Worm (Caenorhabditis elegans) whole organism, early embryonic: ENCODE data around the gene ZK1307.9.

Source experiments
- B0310.2 ChIP-seq: sonication (generic microtip); optimal IDR thresholded peaks from 2 replicates; lab custom pipeline; 2016; ENCODE audit warnings: mild to moderate bottlenecking, missing genetic modification characterization, missing compliant biosample characterization
- ama-1 ChIP-seq: fragments of 150-350 bp; optimal IDR thresholded peaks from 2 replicates; lab custom pipeline; 2014
- ets-7 ChIP-seq: sonication (generic microtip); optimal IDR thresholded peaks from 2 replicates; lab custom pipeline; 2016; ENCODE audit warnings: missing genotype, missing genetic modification characterization, missing compliant biosample characterization
- flt-1 ChIP-seq: fragments of 200-800 bp; sonication (Bioruptor generic); IDR thresholded peaks from 2 replicates; pipeline ENCODE4 v1.3.6; 2022; ENCODE audit warnings: missing genetic modification characterization, missing compliant biosample characterization
- hmbx-1 ChIP-seq: sonication (generic microtip); optimal IDR thresholded peaks from 2 replicates; lab custom pipeline; 2016; ENCODE audit warnings: mild to moderate bottlenecking, missing genetic modification characterization, missing compliant biosample characterization
- hmg-4 ChIP-seq: fragments of 200-800 bp; sonication (Bioruptor generic); optimal IDR thresholded peaks from 2 replicates; lab custom pipeline; 2018; ENCODE audit warnings: mild to moderate bottlenecking, missing genetic modification characterization, missing compliant biosample characterization
- hnd-1 ChIP-seq: sonication (generic microtip); optimal IDR thresholded peaks from 2 replicates; lab custom pipeline; 2016; ENCODE audit warnings: missing genetic modification characterization, missing compliant biosample characterization
- sea-1 ChIP-seq: fragments of 200-800 bp; sonication (Bioruptor generic); conservative IDR thresholded peaks from 2 replicates; pipeline ENCODE4 v1.3.6; 2022; ENCODE audit warnings: missing genetic modification characterization, missing compliant biosample characterization
- tbx-11 ChIP-seq: fragments of 200-800 bp; sonication (Bioruptor generic); IDR thresholded peaks from 2 replicates; pipeline ENCODE4 v1.3.6; 2022; ENCODE audit warnings: missing genetic modification characterization, missing compliant biosample characterization

DNA sequence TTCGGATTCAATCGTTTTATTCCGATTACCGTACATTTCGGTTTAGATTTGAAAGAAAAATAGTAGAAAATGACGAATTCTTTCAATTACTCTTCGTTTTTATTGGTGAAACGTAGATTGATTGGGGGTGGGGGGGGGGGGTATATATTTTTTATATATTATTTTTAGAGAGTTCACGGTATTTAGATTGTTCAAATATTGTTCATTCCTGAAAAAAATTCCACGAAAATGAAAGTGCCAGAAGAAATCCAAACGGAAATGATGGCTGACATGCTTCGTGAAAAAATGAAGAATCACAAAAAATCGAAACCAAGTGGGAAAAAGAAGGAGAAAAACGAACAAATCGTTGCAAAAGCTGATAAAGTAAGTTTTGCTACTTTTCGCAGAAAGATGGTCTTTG, 51.1 kb downstream of the ZK1307.9 start, which contains the start of the genes Y53C12A.8 and Y53C12A.7:
- no peak for TF ChIP-seq tbx-11 (GFP tag; lab: Robert Waterston, UW)
- no peak for TF ChIP-seq ets-7 (tag; lab: Kevin White, UChicago)
- TF ChIP-seq flt-1 (GFP tag; lab: Robert Waterston, UW), result no peak
- TF ChIP-seq ama-1 (lab: Kevin White, UChicago), result no peak
- TF ChIP-seq sea-1 (GFP tag; lab: Robert Waterston, UW), result no peak
- TF ChIP-seq B0310.2 (tag; lab: Kevin White, UChicago), result no peak
- no peak for TF ChIP-seq hmg-4 (GFP tag; lab: Kevin White, UChicago)
- no peak for TF ChIP-seq hnd-1 (tag; lab: Kevin White, UChicago)
- TF ChIP-seq hmbx-1 (tag; lab: Kevin White, UChicago), result no peak
